Worm (Caenorhabditis elegans) whole organism, L4 larva: Measurements from ENCODE around the gene pgph-2.

Experiments used
- ceh-20 ChIP-seq: fragments of 200-800 bp; sonication (Bioruptor generic); IDR thresholded peaks from 2 replicates; pipeline ENCODE4 v1.3.6; 2022; ENCODE audit warnings: missing genetic modification reagents, missing genetic modification characterization, missing compliant biosample characterization
- fkh-10 ChIP-seq: fragments of 150-350 bp; optimal IDR thresholded peaks from 2 replicates; lab custom pipeline; 2014; ENCODE audit warnings: missing biosample characterization, missing genetic modification reagents, missing genetic modification characterization
- lsy-2 ChIP-seq, 2 experiments: fragments of 150-350 bp in 1 of 2; sonication (generic microtip) in 1 of 2; optimal IDR thresholded peaks; 2 replicates each; lab custom pipeline; 2014 to 2017; ENCODE audit warnings: missing biosample characterization in 2 of 2, missing genetic modification characterization in 2 of 2
- mep-1 ChIP-seq: fragments of 150-350 bp; sonication (generic microtip); optimal IDR thresholded peaks from 3 replicates; lab custom pipeline; 2014; ENCODE audit warnings: missing biosample characterization, missing genetic modification characterization
- nhr-10 ChIP-seq: fragments of 150-350 bp; optimal IDR thresholded peaks from 2 replicates; lab custom pipeline; 2014; ENCODE audit warnings: missing biosample characterization, missing genetic modification characterization
- unc-130 ChIP-seq: sonication (generic microtip); optimal IDR thresholded peaks from 2 replicates; lab custom pipeline; 2016; ENCODE audit warnings: missing genetic modification reagents, missing genetic modification characterization, missing compliant biosample characterization
- unc-62 ChIP-seq, 3 experiments: fragments of 150-350 bp in 1 of 3; sonication (generic microtip); optimal IDR thresholded peaks in 2 of 3; peaks in 1 of 3; 1 replicate in 1 of 3; 2 replicates in 2 of 3; lab custom pipeline; 2014 to 2017; ENCODE audit warnings: missing biosample characterization in 3 of 3, missing genetic modification characterization in 3 of 3, missing genetic modification reagents in 3 of 3, missing genotype in 1 of 3

- TF ChIP-seq lsy-2 (tag; optimal IDR thresholded peaks at IDR 0.05; lab: Kevin White, UChicago) (no peak), unc-62 (GFP tag; optimal IDR thresholded peaks at IDR 0.05 in 1 of 2; lab: Kevin White, UChicago) (peak in 1 of 2 experiments; percentile 67), unc-62 (tag; optimal IDR thresholded peaks at IDR 0.05; lab: Kevin White, UChicago) (no peak), ceh-20 (no peak), mep-1 (tag; lab: Kevin White, UChicago) (no peak), unc-130 (GFP tag; lab: Kevin White, UChicago) (no peak), fkh-10 (GFP tag; lab: Kevin White, UChicago) (no peak), nhr-10 (tag; lab: Kevin White, UChicago) (no peak)
Observed at ce11 chrV:5739438-5739837, 25.5 kb upstream of the pgph-2 start.
